Worm (Caenorhabditis elegans): ENCODE measurements around the gene F54E4.3.

F54E4.3 gene

ce11 chrX:14637445-14637844 lies 1.2 kb upstream of the F54E4.3 start:
- TF ChIP-seq snpc-4 (tag; optimal IDR thresholded peaks at IDR 0.05) (peak; percentile 95), aha-1 (tag; optimal IDR thresholded peaks at IDR 0.05) (no peak)

- TF ChIP-seq F16B12.6 (tag; optimal IDR thresholded peaks at IDR 0.05) = no peak
- no peak for TF ChIP-seq nhr-47 (tag; optimal IDR thresholded peaks at IDR 0.05)
- no peak for TF ChIP-seq ceh-90 (tag; optimal IDR thresholded peaks at IDR 0.05)
- TF ChIP-seq sup-37 (GFP tag; optimal IDR thresholded peaks at IDR 0.05) = no peak
- no peak for TF ChIP-seq grh-1 (GFP tag; IDR thresholded peaks at IDR 0.05)
- no peak for TF ChIP-seq nhr-90 (tag; optimal IDR thresholded peaks at IDR 0.05; ENCODE audit: poor library complexity)
- no peak for TF ChIP-seq egl-13 (tag; optimal IDR thresholded peaks at IDR 0.05)
- no peak for TF ChIP-seq elt-3 (tag; optimal IDR thresholded peaks at IDR 0.05)
- no peak for TF ChIP-seq nhr-28 (tag; optimal IDR thresholded peaks at IDR 0.05)
- TF ChIP-seq unc-130 (tag; optimal IDR thresholded peaks at IDR 0.05) = no peak
- no peak for TF ChIP-seq zag-1 (tag; optimal IDR thresholded peaks at IDR 0.05)
- TF ChIP-seq isw-1 (GFP tag; IDR thresholded peaks at IDR 0.05) = peak; percentile 37; the same call in 1 of the 2 replicates
- peak; percentile 40 for TF ChIP-seq fkh-10 (GFP tag; optimal IDR thresholded peaks at IDR 0.05)
- no peak for TF ChIP-seq lin-39 (tag; optimal IDR thresholded peaks at IDR 0.05)
- peak in 2 of 3 experiments; percentile 55 to 60 for TF ChIP-seq ceh-82 (tag; optimal IDR thresholded peaks at IDR 0.05)
- TF ChIP-seq lir-3 (tag; optimal IDR thresholded peaks at IDR 0.05; ENCODE audit: poor library complexity) = no peak
- peak; percentile 18 for TF ChIP-seq nhr-71 (tag; optimal IDR thresholded peaks at IDR 0.05)
- no peak for TF ChIP-seq unc-62 (GFP tag; optimal IDR thresholded peaks at IDR 0.05)
- no peak for TF ChIP-seq xbp-1 (tag; optimal IDR thresholded peaks at IDR 0.05)
- no peak for TF ChIP-seq efl-1 (optimal IDR thresholded peaks at IDR 0.05)
- TF ChIP-seq efl-1 (GFP tag; optimal IDR thresholded peaks at IDR 0.05 in 1 of 2) = no peak
- TF ChIP-seq lin-13 (GFP tag; optimal IDR thresholded peaks at IDR 0.05) = no peak
- TF ChIP-seq C16A3.4 (tag; optimal IDR thresholded peaks at IDR 0.05) = no peak
- no peak for TF ChIP-seq nhr-76 (tag; optimal IDR thresholded peaks at IDR 0.05)
- no peak for TF ChIP-seq ces-1 (GFP tag; optimal IDR thresholded peaks at IDR 0.05)
- no peak for TF ChIP-seq vab-15 (tag; optimal IDR thresholded peaks at IDR 0.05)
- no peak for TF ChIP-seq egl-27 (tag; optimal IDR thresholded peaks at IDR 0.05)
- TF ChIP-seq ztf-4 (tag; optimal IDR thresholded peaks at IDR 0.05) = no peak
- no peak for TF ChIP-seq ztf-11 (tag; optimal IDR thresholded peaks at IDR 0.05)
- TF ChIP-seq C04F5.9 (tag; optimal IDR thresholded peaks at IDR 0.05) = no peak
- TF ChIP-seq nhr-19 (GFP tag; conservative IDR thresholded peaks at IDR 0.05) = peak; percentile 37; the same call in 1 of the 2 replicates
- TF ChIP-seq hpl-2 (GFP tag; optimal IDR thresholded peaks at IDR 0.05) = no peak
- peak; percentile 70 for TF ChIP-seq fkh-8 (tag; optimal IDR thresholded peaks at IDR 0.05)
- TF ChIP-seq mab-9 (GFP tag; IDR thresholded peaks at IDR 0.05) = no peak
- TF ChIP-seq efl-3 (GFP tag; optimal IDR thresholded peaks at IDR 0.05) = no peak
- TF ChIP-seq snpc-4 (tag; optimal IDR thresholded peaks at IDR 0.05) = peak; percentile 20
- no peak for TF ChIP-seq unc-86 (tag; optimal IDR thresholded peaks at IDR 0.05)
- TF ChIP-seq lsy-2 (tag; optimal IDR thresholded peaks at IDR 0.05) = peak in 1 of 2 experiments; percentile 34
- no peak for TF ChIP-seq ets-5 (GFP tag; IDR thresholded peaks at IDR 0.05)
- no peak for TF ChIP-seq fos-1 (tag; optimal IDR thresholded peaks at IDR 0.05)
- no peak for TF ChIP-seq unc-98 (GFP tag; IDR thresholded peaks at IDR 0.05)
- TF ChIP-seq tlp-1 (tag; optimal IDR thresholded peaks at IDR 0.05) = no peak
- TF ChIP-seq nhr-20 (tag; optimal IDR thresholded peaks at IDR 0.05) = no peak
- no peak for TF ChIP-seq nhr-85 (tag)
- no peak for TF ChIP-seq ama-1 (optimal IDR thresholded peaks at IDR 0.05)
- no peak for TF ChIP-seq blmp-1 (tag; optimal IDR thresholded peaks at IDR 0.05)
- TF ChIP-seq Y116A8C.19 (tag; optimal IDR thresholded peaks at IDR 0.05; ENCODE audit: borderline replicate concordance) = no peak
- no peak for TF ChIP-seq hlh-17 (GFP tag; optimal IDR thresholded peaks at IDR 0.05; ENCODE audit: borderline replicate concordance)
- no peak for TF ChIP-seq tbx-2 (tag; optimal IDR thresholded peaks at IDR 0.05)
- TF ChIP-seq lin-14 (GFP tag; optimal IDR thresholded peaks at IDR 0.05) = peak; percentile 86
- TF ChIP-seq dpl-1 (GFP tag; optimal IDR thresholded peaks at IDR 0.05) = no peak
Measured at ce11 chrX:14636712-14637111, 491 bp upstream of the F54E4.3 start.
